Fruit fly (Drosophila melanogaster): Measurements from ENCODE around the gene yellow-c.

yellow-c gene

DNA sequence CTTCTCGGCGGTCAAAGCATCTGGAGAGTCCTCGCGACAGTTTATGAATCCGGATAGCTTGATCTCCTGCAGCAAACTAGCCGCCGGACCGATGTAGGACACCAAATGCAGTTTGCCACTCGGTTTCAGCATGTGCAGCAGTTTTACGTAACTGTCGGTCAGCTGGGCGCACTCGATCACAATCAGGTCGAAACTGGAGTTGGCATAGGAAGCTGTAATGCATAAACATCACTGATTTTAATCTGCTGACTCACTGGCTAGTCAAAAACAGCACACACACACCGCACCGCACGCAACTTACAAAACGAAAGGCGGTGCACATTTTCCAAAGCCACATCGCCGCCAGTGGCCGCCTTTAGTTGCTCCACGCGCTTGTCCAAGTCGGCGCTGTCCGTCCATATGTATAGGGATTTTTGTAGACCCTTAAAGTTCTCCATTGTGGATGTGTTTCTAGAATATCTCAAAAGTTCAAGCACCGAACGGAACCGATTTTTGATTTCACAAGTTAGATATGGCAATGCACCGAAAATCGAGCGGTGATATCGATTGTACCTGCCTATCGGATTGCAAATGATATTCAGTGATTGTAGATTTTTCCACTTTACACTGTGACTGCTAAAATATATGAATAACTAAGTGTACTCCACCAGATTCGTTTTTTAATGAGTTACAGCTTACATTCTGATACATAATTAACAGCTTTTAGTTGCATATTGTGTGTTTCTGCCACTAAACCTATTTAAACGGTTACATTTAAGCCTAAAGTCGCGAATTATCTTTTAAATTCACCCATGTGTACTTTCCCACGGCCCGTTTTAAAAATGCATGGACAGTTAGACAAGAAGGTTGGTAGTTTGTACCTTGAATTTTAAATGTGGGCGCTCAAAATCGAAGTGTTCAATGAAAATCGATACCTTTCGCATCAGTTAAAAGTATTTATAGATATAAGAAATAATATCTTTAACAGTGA is 3.4 kb downstream of the yellow-c start, which contains the start of gene CIAPIN1 (continued):
- TF ChIP-seq CG12659 (GFP tag; optimal IDR thresholded peaks at IDR 0.05) (no peak), CG31365 (tag; optimal IDR thresholded peaks at IDR 0.05) (no peak), ssp (GFP tag; IDR thresholded peaks at IDR 0.05) (no peak), CG4820 (GFP tag; optimal IDR thresholded peaks at IDR 0.05) (no peak), btn (GFP tag; optimal IDR thresholded peaks at IDR 0.05) (no peak), gsb (GFP tag; IDR thresholded peaks at IDR 0.05) (no peak), sens-2 (GFP tag; IDR thresholded peaks at IDR 0.05) (no peak), CG15269 (tag; optimal IDR thresholded peaks at IDR 0.05) (no peak), mirr (GFP tag; optimal IDR thresholded peaks at IDR 0.05) (no peak), Atf6 (GFP tag; IDR thresholded peaks at IDR 0.05) (no peak), nmo (GFP tag; optimal IDR thresholded peaks at IDR 0.05) (no peak), CG12219 (GFP tag; optimal IDR thresholded peaks at IDR 0.05) (no peak), ken (GFP tag; IDR thresholded peaks at IDR 0.05) (no peak), HLH4C (GFP tag; IDR thresholded peaks at IDR 0.05; ENCODE audit: partially characterized antibody) (peak; percentile 5; the same call in 2 of the 3 replicates), Sry-δ (GFP tag; optimal IDR thresholded peaks at IDR 0.05) (peak; percentile 70), prd (optimal IDR thresholded peaks at IDR 0.05) (no peak), prd (GFP tag; IDR thresholded peaks at IDR 0.05) (no peak), CG3847 (GFP tag; IDR thresholded peaks at IDR 0.05) (no peak), az2 (GFP tag; optimal IDR thresholded peaks at IDR 0.05) (no peak), Spps (tag; optimal IDR thresholded peaks at IDR 0.05) (no peak), CG18619 (GFP tag; optimal IDR thresholded peaks at IDR 0.05) (no peak), bowl (GFP tag; IDR thresholded peaks at IDR 0.05) (no peak), CG13123 (GFP tag; optimal IDR thresholded peaks at IDR 0.05) (no peak), CG9797 (GFP tag; optimal IDR thresholded peaks at IDR 0.05) (no peak), CG2678 (tag; optimal IDR thresholded peaks at IDR 0.05) (no peak), CG16815 (GFP tag; optimal IDR thresholded peaks at IDR 0.05) (no peak), Scr (GFP tag; IDR thresholded peaks at IDR 0.05; ENCODE audit: partially characterized antibody) (no peak; the same call in none of the 2 replicates), nau (GFP tag; optimal IDR thresholded peaks at IDR 0.05) (no peak), knrl (GFP tag; IDR thresholded peaks at IDR 0.05; ENCODE audit: partially characterized antibody) (no peak), CG13287 (GFP tag; IDR thresholded peaks at IDR 0.05; ENCODE audit: partially characterized antibody) (no peak; the same call in 1 of the 2 replicates), sug (tag; optimal IDR thresholded peaks at IDR 0.05) (no peak), dpn (GFP tag; optimal IDR thresholded peaks at IDR 0.05) (no peak), CG10147 (GFP tag; optimal IDR thresholded peaks at IDR 0.05) (no peak), nom (GFP tag; optimal IDR thresholded peaks at IDR 0.05) (no peak), CG14860 (GFP tag; IDR thresholded peaks at IDR 0.05; ENCODE audit: partially characterized antibody) (peak; percentile 46), Pdp1 (GFP tag; optimal IDR thresholded peaks at IDR 0.05) (peak in 1 of 2 experiments; percentile 28), Tbp (GFP tag; optimal IDR thresholded peaks at IDR 0.05) (no peak), BtbVII (GFP tag; optimal IDR thresholded peaks at IDR 0.05) (no peak), mld (GFP tag; IDR thresholded peaks at IDR 0.05; ENCODE audit: partially characterized antibody) (peak; percentile 46; the same call in 1 of the 3 replicates), ci (GFP tag; IDR thresholded peaks at IDR 0.05) (no peak), Ravus (GFP tag; IDR thresholded peaks at IDR 0.05) (no peak), nerfin-2 (GFP tag; IDR thresholded peaks at IDR 0.05; ENCODE audit: partially characterized antibody) (peak; percentile 66), pita (GFP tag; optimal IDR thresholded peaks at IDR 0.05) (no peak), CG8359 (GFP tag; optimal IDR thresholded peaks at IDR 0.05; ENCODE audit: borderline replicate concordance) (no peak), gce (GFP tag; IDR thresholded peaks at IDR 0.05) (no peak), CG8478 (optimal IDR thresholded peaks at IDR 0.05) (no peak), CG5953 (GFP tag; IDR thresholded peaks at IDR 0.05) (no peak), jigr1 (GFP tag; IDR thresholded peaks at IDR 0.05) (no peak), CG32772 (GFP tag; IDR thresholded peaks at IDR 0.05) (no peak)

Data from whole organism, embryonic.